Worm (Caenorhabditis elegans) whole organism, midembryonic: ENCODE results near the gene srpa-72.

Experiments
- T22C8.4 ChIP-seq: fragments of 200-800 bp; sonication (Bioruptor generic); IDR thresholded peaks from 2 replicates; pipeline ENCODE4 v1.3.6; 2022; ENCODE audit warnings: missing genetic modification characterization, missing compliant biosample characterization
- cog-1 ChIP-seq: sonication (generic microtip); optimal IDR thresholded peaks from 2 replicates; lab custom pipeline; 2016; ENCODE audit warnings: missing genetic modification characterization, missing compliant biosample characterization
- flt-1 ChIP-seq: fragments of 200-800 bp; sonication (Bioruptor generic); IDR thresholded peaks from 2 replicates; pipeline ENCODE4 v1.3.6; 2022; ENCODE audit warnings: missing genetic modification characterization, missing compliant biosample characterization
- klf-2 ChIP-seq: fragments of 200-800 bp; sonication (Bioruptor generic); conservative IDR thresholded peaks from 2 replicates; pipeline ENCODE4 v1.3.6; 2022; ENCODE audit warnings: missing genetic modification reagents, missing genetic modification characterization, missing compliant biosample characterization
- ref-1 ChIP-seq: fragments of 200-800 bp; sonication (Bioruptor generic); conservative IDR thresholded peaks from 2 replicates; pipeline ENCODE4 v1.3.6; 2022; ENCODE audit warnings: missing genetic modification reagents, missing genetic modification characterization, missing compliant biosample characterization
- tab-1 ChIP-seq: fragments of 200-800 bp; sonication (Bioruptor generic); IDR thresholded peaks from 2 replicates; pipeline ENCODE4 v1.3.6; 2022; ENCODE audit warnings: missing genetic modification characterization, missing compliant biosample characterization
- ztf-29 ChIP-seq: fragments of 200-800 bp; sonication (Bioruptor generic); IDR thresholded peaks from 2 replicates; pipeline ENCODE4 v1.3.6; 2022; ENCODE audit warnings: missing genetic modification reagents, missing genetic modification characterization, missing compliant biosample characterization

DNA sequence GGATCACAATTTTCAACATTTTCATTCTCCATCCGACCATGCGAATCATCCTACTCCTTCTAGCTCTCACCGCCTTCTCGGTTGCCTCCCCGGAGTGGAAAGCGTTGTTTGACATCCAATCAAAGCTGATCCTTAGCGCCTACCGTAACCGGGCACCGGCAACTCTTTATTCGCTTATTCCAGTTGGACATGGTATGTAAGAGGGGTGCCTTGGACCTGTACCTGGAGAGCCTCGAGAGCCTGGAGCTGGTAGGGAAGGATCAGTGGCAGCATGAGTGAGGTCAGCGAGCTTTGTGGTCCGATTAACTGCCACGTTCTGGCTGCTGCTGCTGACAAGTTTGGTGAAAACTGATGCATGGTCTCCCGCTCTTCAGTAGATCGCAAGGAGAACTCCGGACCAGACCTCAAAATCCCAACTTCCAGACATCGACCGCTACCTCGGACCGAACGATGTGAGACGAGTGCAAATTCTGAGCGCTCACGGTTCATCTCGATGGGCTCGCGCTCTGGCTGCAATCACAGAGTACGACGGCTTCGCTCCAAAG, 40.6 kb downstream of the srpa-72 start, which contains the start of gene K12H6.8:
- TF ChIP-seq klf-2 (GFP tag; lab: Robert Waterston, UW), result no peak
- TF ChIP-seq ztf-29, result no peak
- no peak for TF ChIP-seq flt-1 (GFP tag; lab: Robert Waterston, UW)
- TF ChIP-seq tab-1 (GFP tag; lab: Robert Waterston, UW), result no peak
- no peak for TF ChIP-seq T22C8.4 (GFP tag; lab: Robert Waterston, UW)
- no peak for TF ChIP-seq cog-1 (tag; lab: Kevin White, UChicago)
- no peak for TF ChIP-seq ref-1 (GFP tag; lab: Robert Waterston, UW)
